Fruit fly (Drosophila melanogaster) whole organism, prepupa: Measurements from ENCODE around the gene CG2841.

Source experiments
- Blimp-1 ChIP-seq: fragments of 200-800 bp; sonication (Bioruptor generic); optimal IDR thresholded peaks from 3 replicates; lab custom pipeline; 2017; ENCODE audit warnings: missing biosample characterization, missing genetic modification characterization, mild to moderate bottlenecking, moderate library complexity, missing genetic modification reagents
- CG11294 ChIP-seq: fragments of 200-800 bp; sonication (Bioruptor generic); IDR thresholded peaks from 2 replicates; pipeline ENCODE4 v1.3.6; 2022; ENCODE audit warnings: missing biosample characterization, missing genetic modification characterization
- CG11762 ChIP-seq: fragments of 200-800 bp; sonication (Bioruptor generic); optimal IDR thresholded peaks from 3 replicates; lab custom pipeline; 2016; ENCODE audit warnings: missing biosample characterization, missing genetic modification characterization; ENCODE audit not compliant: insufficient read depth
- CG15336 ChIP-seq: fragments of 200-800 bp; sonication (Bioruptor generic); IDR thresholded peaks from 2 replicates; pipeline ENCODE4 v1.3.6; 2022; ENCODE audit warnings: missing biosample characterization, missing genetic modification characterization
- CG16779 ChIP-seq: fragments of 200-800 bp; sonication (Bioruptor generic); optimal IDR thresholded peaks from 3 replicates; lab custom pipeline; 2017; ENCODE audit warnings: missing biosample characterization, mild to moderate bottlenecking, missing genetic modification characterization
- CG3032 ChIP-seq: fragments of 200-800 bp; optimal IDR thresholded peaks from 2 replicates; lab custom pipeline; 2019; ENCODE audit warnings: missing biosample characterization, mild to moderate bottlenecking, missing genetic modification characterization, moderate library complexity
- CG31627 ChIP-seq: fragments of 200-800 bp; sonication (Bioruptor generic); optimal IDR thresholded peaks from 3 replicates; lab custom pipeline; 2016; ENCODE audit warnings: missing biosample characterization, missing genetic modification characterization
- CG32006 ChIP-seq: fragments of 200-800 bp; sonication (Bioruptor generic); optimal IDR thresholded peaks from 3 replicates; lab custom pipeline; 2017; ENCODE audit warnings: missing biosample characterization, mild to moderate bottlenecking, missing genetic modification characterization
- CG34406 ChIP-seq: fragments of 200-800 bp; sonication (Bioruptor generic); optimal IDR thresholded peaks from 3 replicates; lab custom pipeline; 2016; ENCODE audit warnings: missing biosample characterization, missing genetic modification characterization
- CG3919 ChIP-seq: fragments of 200-800 bp; sonication (Bioruptor generic); optimal IDR thresholded peaks from 3 replicates; lab custom pipeline; 2016; ENCODE audit warnings: missing biosample characterization, missing genetic modification characterization
- CG6163 ChIP-seq: fragments of 200-800 bp; sonication (Bioruptor generic); IDR thresholded peaks from 3 replicates; pipeline ENCODE4 v1.3.6; 2022; ENCODE audit warnings: missing biosample characterization, missing genetic modification characterization
- CG6276 ChIP-seq: fragments of 200-800 bp; sonication (Bioruptor generic); optimal IDR thresholded peaks from 2 replicates; lab custom pipeline; 2017; ENCODE audit warnings: missing biosample characterization, mild to moderate bottlenecking, missing genetic modification characterization
- CG6808 ChIP-seq: fragments of 200-800 bp; sonication (Bioruptor generic); optimal IDR thresholded peaks from 3 replicates; lab custom pipeline; 2017; ENCODE audit warnings: missing biosample characterization, missing genetic modification characterization, mild to moderate bottlenecking, moderate library complexity, missing genetic modification reagents
- CG6854 ChIP-seq: fragments of 200-800 bp; sonication (Bioruptor generic); optimal IDR thresholded peaks from 2 replicates; lab custom pipeline; 2017; ENCODE audit warnings: missing biosample characterization, mild to moderate bottlenecking, missing genetic modification characterization
- CG7368 ChIP-seq: fragments of 200-800 bp; sonication (Bioruptor generic); optimal IDR thresholded peaks from 3 replicates; lab custom pipeline; 2016; ENCODE audit warnings: missing biosample characterization, missing genetic modification characterization
- CG8119 ChIP-seq: fragments of 200-800 bp; sonication (Bioruptor generic); IDR thresholded peaks from 3 replicates; pipeline ENCODE4 v1.3.6; 2022; ENCODE audit warnings: missing biosample characterization, missing genetic modification characterization
- CG8319 ChIP-seq: fragments of 200-800 bp; sonication (Bioruptor generic); optimal IDR thresholded peaks from 3 replicates; lab custom pipeline; 2016; ENCODE audit warnings: missing biosample characterization, missing genetic modification characterization
- CG9139 ChIP-seq: fragments of 200-800 bp; sonication (Bioruptor generic); optimal IDR thresholded peaks from 3 replicates; lab custom pipeline; 2017; ENCODE audit warnings: missing biosample characterization, mild to moderate bottlenecking, missing genetic modification characterization
- Eip78C ChIP-seq: fragments of 200-800 bp; sonication (Bioruptor generic); peaks from one replicate; lab custom pipeline; 2016; ENCODE audit warnings: missing biosample characterization, missing genetic modification characterization
- Eip93F ChIP-seq: fragments of 200-800 bp; sonication (Bioruptor generic); optimal IDR thresholded peaks from 2 replicates; lab custom pipeline; 2016; ENCODE audit warnings: missing biosample characterization, mild to moderate bottlenecking, missing genetic modification characterization
- Gug ChIP-seq: fragments of 200-800 bp; sonication (Bioruptor generic); IDR thresholded peaks from 2 replicates; pipeline ENCODE4 v1.3.6; 2022; ENCODE audit warnings: missing biosample characterization, missing genetic modification characterization
- Lpt ChIP-seq: fragments of 200-800 bp; sonication (Bioruptor generic); optimal IDR thresholded peaks from 3 replicates; lab custom pipeline; 2016; ENCODE audit warnings: missing biosample characterization, missing genetic modification characterization
- Met ChIP-seq: fragments of 200-800 bp; sonication (Bioruptor generic); optimal IDR thresholded peaks from 3 replicates; lab custom pipeline; 2016; ENCODE audit warnings: missing biosample characterization, missing genetic modification characterization
- Sox102F ChIP-seq: fragments of 200-800 bp; sonication (Bioruptor generic); optimal IDR thresholded peaks from 2 replicates; lab custom pipeline; 2016; ENCODE audit warnings: missing biosample characterization, mild to moderate bottlenecking, missing genetic modification characterization
- Sox14 ChIP-seq: fragments of 200-800 bp; sonication (Bioruptor generic); optimal IDR thresholded peaks from 3 replicates; lab custom pipeline; 2016; ENCODE audit warnings: missing biosample characterization, missing genetic modification characterization
- dsx ChIP-seq: fragments of 200-800 bp; optimal IDR thresholded peaks from 3 replicates; lab custom pipeline; 2019; ENCODE audit warnings: missing biosample characterization, mild to moderate bottlenecking, missing genetic modification characterization, moderate library complexity; ENCODE audit not compliant: poor library complexity, severe bottlenecking
- eg ChIP-seq: fragments of 200-800 bp; sonication (Bioruptor generic); IDR thresholded peaks from 3 replicates; pipeline ENCODE4 v1.3.6; 2022; ENCODE audit warnings: missing biosample characterization, missing genetic modification characterization
- esn ChIP-seq: fragments of 200-800 bp; sonication (Bioruptor generic); optimal IDR thresholded peaks from 2 replicates; lab custom pipeline; 2016; ENCODE audit warnings: missing biosample characterization, mild to moderate bottlenecking, missing genetic modification characterization, moderate library complexity
- fkh ChIP-seq: fragments of 200-800 bp; sonication (Bioruptor generic); optimal IDR thresholded peaks from 3 replicates; lab custom pipeline; 2017; ENCODE audit warnings: missing biosample characterization, mild to moderate bottlenecking, missing genetic modification characterization, moderate library complexity
- net ChIP-seq: fragments of 200-800 bp; sonication (Bioruptor generic); optimal IDR thresholded peaks from 3 replicates; lab custom pipeline; 2016; ENCODE audit warnings: missing biosample characterization, missing genetic modification characterization
- pdm3 ChIP-seq: fragments of 200-800 bp; sonication (Bioruptor generic); optimal IDR thresholded peaks from 3 replicates; lab custom pipeline; 2016; ENCODE audit warnings: missing biosample characterization, missing genetic modification characterization
- salr ChIP-seq, 2 experiments: fragments of 200-800 bp; sonication (Bioruptor generic); optimal IDR thresholded peaks; 3 replicates each; lab custom pipeline; 2016 to 2018; ENCODE audit warnings: missing biosample characterization in 2 of 2, missing genetic modification characterization in 2 of 2, mild to moderate bottlenecking in 1 of 2
- ss ChIP-seq, 2 experiments: fragments of 200-800 bp; sonication (Bioruptor generic); optimal IDR thresholded peaks; 2 replicates in 1 of 2; 3 replicates in 1 of 2; lab custom pipeline; 2017 to 2018; ENCODE audit warnings: mild to moderate bottlenecking in 2 of 2, missing biosample characterization in 2 of 2, missing genetic modification characterization in 2 of 2, moderate library complexity in 1 of 2
- svp ChIP-seq: fragments of 200-800 bp; sonication (Bioruptor generic); peaks from one replicate; lab custom pipeline; 2016; ENCODE audit warnings: missing biosample characterization, missing genetic modification characterization
- topi ChIP-seq: fragments of 200-800 bp; sonication (Bioruptor generic); optimal IDR thresholded peaks from 3 replicates; lab custom pipeline; 2016; ENCODE audit warnings: missing biosample characterization, missing genetic modification characterization
- vri ChIP-seq: fragments of 200-800 bp; sonication (Bioruptor generic); optimal IDR thresholded peaks from 3 replicates; lab custom pipeline; 2016; ENCODE audit warnings: missing biosample characterization, mild to moderate bottlenecking, missing genetic modification characterization

The CG2841 gene

DNA sequence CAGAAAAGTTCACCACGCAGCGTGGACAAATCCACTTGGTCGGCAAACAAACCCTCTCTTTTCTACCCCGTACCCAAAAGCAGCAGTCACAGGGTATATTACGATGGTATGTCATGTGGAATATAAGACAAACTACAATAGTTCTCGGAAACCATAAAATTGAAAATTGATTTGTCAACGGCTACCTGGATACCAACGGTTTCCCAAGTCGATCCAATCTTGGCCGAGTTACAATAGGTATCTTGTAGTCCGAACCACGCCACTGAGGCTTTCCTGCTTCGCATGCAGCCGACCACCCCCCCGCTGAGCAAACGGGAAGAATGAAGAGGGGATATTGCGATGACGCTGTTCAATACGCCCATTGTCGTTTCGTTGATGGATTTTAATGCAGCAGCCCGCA is 47.8 kb downstream of the CG2841 start (continued):
- TF ChIP-seq pdm3 (GFP tag; lab: Kevin White, UChicago) (peak; percentile 69), CG34406 (GFP tag; lab: Kevin White, UChicago) (peak; percentile 48), Met (GFP tag; lab: Kevin White, UChicago) (peak; percentile 74), CG11294 (no peak), Gug (GFP tag; lab: Robert Waterston, UW) (peak; percentile 35; the same call in 1 of the 2 replicates), CG9139 (GFP tag; lab: Kevin White, UChicago) (no peak), esn (GFP tag; lab: Kevin White, UChicago) (peak; percentile 66), CG8119 (GFP tag; lab: Robert Waterston, UW) (peak; percentile 62; the same call in 1 of the 3 replicates)

DNA sequence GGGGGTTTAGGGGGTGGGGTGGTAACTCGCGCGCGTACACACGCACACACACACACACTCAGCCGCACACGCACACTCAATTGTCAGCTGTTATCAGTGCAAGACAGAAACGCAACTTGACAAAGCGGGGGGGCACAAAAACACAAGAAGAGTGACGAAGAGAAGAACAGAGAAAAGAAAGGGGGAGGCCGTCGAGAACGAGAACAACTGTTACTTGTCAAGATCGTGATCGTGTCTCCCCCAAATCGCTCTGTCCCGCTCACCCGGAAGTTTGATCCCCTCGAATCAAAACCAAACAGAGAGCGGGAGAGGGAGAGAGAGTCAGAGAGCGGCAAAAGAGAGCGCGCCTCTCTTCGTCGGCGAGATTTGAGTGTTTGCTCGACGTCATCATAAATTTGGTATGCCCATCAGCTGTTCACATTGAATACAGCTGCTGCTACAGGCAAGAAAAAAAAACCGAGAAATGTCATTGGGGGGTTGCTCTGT is 48.8 kb downstream of the CG2841 start:
- TF ChIP-seq Sox14 (GFP tag; lab: Kevin White, UChicago) = peak; percentile 70
- no peak for TF ChIP-seq Blimp-1 (GFP tag; lab: Kevin White, UChicago)
- TF ChIP-seq CG8119 (GFP tag; lab: Robert Waterston, UW) = 0 out of 3 replicates have a peak, but pooled peaks have one; percentile 19
- peak; percentile 34 for TF ChIP-seq Sox102F
- peak; percentile 73; the same call in 2 of the 3 replicates for TF ChIP-seq CG6163 (GFP tag; lab: Robert Waterston, UW)
- peak; percentile 16 for TF ChIP-seq CG16779 (tag; lab: Kevin White, UChicago)
- peak; percentile 27 for TF ChIP-seq Met (GFP tag; lab: Kevin White, UChicago)
- TF ChIP-seq CG32006 = no peak
- peak; percentile 24 for TF ChIP-seq CG3919 (GFP tag; lab: Kevin White, UChicago)
- TF ChIP-seq Gug (GFP tag; lab: Robert Waterston, UW) = no peak
- TF ChIP-seq svp (GFP tag; lab: Kevin White, UChicago) = peak; percentile 89
- TF ChIP-seq CG8319 (GFP tag; lab: Kevin White, UChicago) = no peak
- no peak for TF ChIP-seq CG3032 (tag; lab: Kevin White, UChicago)
- no peak for TF ChIP-seq CG11294
- TF ChIP-seq CG31627 (GFP tag; lab: Kevin White, UChicago) = no peak
- TF ChIP-seq net (GFP tag; lab: Kevin White, UChicago) = no peak
- peak; percentile 91 for TF ChIP-seq CG6854 (GFP tag; lab: Kevin White, UChicago)
- peak; percentile 44 for TF ChIP-seq esn (GFP tag; lab: Kevin White, UChicago)
- no peak for TF ChIP-seq CG6808 (GFP tag; lab: Kevin White, UChicago)
- peak; percentile 82 for TF ChIP-seq Eip78C
- peak; percentile 47 for TF ChIP-seq topi
- no peak for TF ChIP-seq pdm3 (GFP tag; lab: Kevin White, UChicago)
- TF ChIP-seq fkh = peak; percentile 71
- no peak for TF ChIP-seq CG7368 (GFP tag; lab: Kevin White, UChicago)
- no peak for TF ChIP-seq CG11762 (GFP tag; lab: Kevin White, UChicago)
- TF ChIP-seq vri (GFP tag; lab: Kevin White, UChicago) = peak; percentile 77
- peak; percentile 38; the same call in 1 of the 2 replicates for TF ChIP-seq CG15336
- TF ChIP-seq CG9139 (GFP tag; lab: Kevin White, UChicago) = peak; percentile 33
- peak; percentile 47 to 52 for TF ChIP-seq ss (GFP tag; optimal IDR thresholded peaks at IDR 0.05; lab: Kevin White, UChicago)
- TF ChIP-seq Lpt (GFP tag; lab: Kevin White, UChicago) = peak; percentile 24
- TF ChIP-seq Eip93F (GFP tag; lab: Kevin White, UChicago) = no peak
- TF ChIP-seq salr (GFP tag; optimal IDR thresholded peaks at IDR 0.05; lab: Kevin White, UChicago) = no peak
- TF ChIP-seq eg (GFP tag; lab: Robert Waterston, UW) = 0 out of 3 replicates have a peak, but pooled peaks have one; percentile 28
- peak; percentile 27 for TF ChIP-seq CG6276 (GFP tag; lab: Kevin White, UChicago)
- peak; percentile 47 for TF ChIP-seq dsx (GFP tag; lab: Kevin White, UChicago)
